Worm (Caenorhabditis elegans) whole organism, midembryonic: ENCODE data around the gene hrpl-1.

Experiments
- T22C8.4 ChIP-seq: fragments of 200-800 bp; sonication (Bioruptor generic); IDR thresholded peaks from 2 replicates; pipeline ENCODE4 v1.3.6; 2022; ENCODE audit warnings: missing genetic modification characterization, missing compliant biosample characterization
- cog-1 ChIP-seq: sonication (generic microtip); optimal IDR thresholded peaks from 2 replicates; lab custom pipeline; 2016; ENCODE audit warnings: missing genetic modification characterization, missing compliant biosample characterization
- flt-1 ChIP-seq: fragments of 200-800 bp; sonication (Bioruptor generic); IDR thresholded peaks from 2 replicates; pipeline ENCODE4 v1.3.6; 2022; ENCODE audit warnings: missing genetic modification characterization, missing compliant biosample characterization
- klf-2 ChIP-seq: fragments of 200-800 bp; sonication (Bioruptor generic); conservative IDR thresholded peaks from 2 replicates; pipeline ENCODE4 v1.3.6; 2022; ENCODE audit warnings: missing genetic modification reagents, missing genetic modification characterization, missing compliant biosample characterization
- med-1 ChIP-seq: sonication (generic microtip); optimal IDR thresholded peaks from 2 replicates; lab custom pipeline; 2017; ENCODE audit warnings: missing genetic modification characterization, mild to moderate bottlenecking, missing compliant biosample characterization, antibody characterized with exemption, missing genetic modification reagents; ENCODE audit not compliant: insufficient read depth
- ref-1 ChIP-seq: fragments of 200-800 bp; sonication (Bioruptor generic); conservative IDR thresholded peaks from 2 replicates; pipeline ENCODE4 v1.3.6; 2022; ENCODE audit warnings: missing genetic modification reagents, missing genetic modification characterization, missing compliant biosample characterization
- tab-1 ChIP-seq: fragments of 200-800 bp; sonication (Bioruptor generic); IDR thresholded peaks from 2 replicates; pipeline ENCODE4 v1.3.6; 2022; ENCODE audit warnings: missing genetic modification characterization, missing compliant biosample characterization
- ztf-23 ChIP-seq: fragments of 200-800 bp; sonication (Bioruptor generic); IDR thresholded peaks from 2 replicates; pipeline ENCODE4 v1.3.6; 2022; ENCODE audit warnings: missing genetic modification reagents, missing genetic modification characterization, missing compliant biosample characterization
- ztf-29 ChIP-seq: fragments of 200-800 bp; sonication (Bioruptor generic); IDR thresholded peaks from 2 replicates; pipeline ENCODE4 v1.3.6; 2022; ENCODE audit warnings: missing genetic modification reagents, missing genetic modification characterization, missing compliant biosample characterization

hrpl-1 gene

DNA sequence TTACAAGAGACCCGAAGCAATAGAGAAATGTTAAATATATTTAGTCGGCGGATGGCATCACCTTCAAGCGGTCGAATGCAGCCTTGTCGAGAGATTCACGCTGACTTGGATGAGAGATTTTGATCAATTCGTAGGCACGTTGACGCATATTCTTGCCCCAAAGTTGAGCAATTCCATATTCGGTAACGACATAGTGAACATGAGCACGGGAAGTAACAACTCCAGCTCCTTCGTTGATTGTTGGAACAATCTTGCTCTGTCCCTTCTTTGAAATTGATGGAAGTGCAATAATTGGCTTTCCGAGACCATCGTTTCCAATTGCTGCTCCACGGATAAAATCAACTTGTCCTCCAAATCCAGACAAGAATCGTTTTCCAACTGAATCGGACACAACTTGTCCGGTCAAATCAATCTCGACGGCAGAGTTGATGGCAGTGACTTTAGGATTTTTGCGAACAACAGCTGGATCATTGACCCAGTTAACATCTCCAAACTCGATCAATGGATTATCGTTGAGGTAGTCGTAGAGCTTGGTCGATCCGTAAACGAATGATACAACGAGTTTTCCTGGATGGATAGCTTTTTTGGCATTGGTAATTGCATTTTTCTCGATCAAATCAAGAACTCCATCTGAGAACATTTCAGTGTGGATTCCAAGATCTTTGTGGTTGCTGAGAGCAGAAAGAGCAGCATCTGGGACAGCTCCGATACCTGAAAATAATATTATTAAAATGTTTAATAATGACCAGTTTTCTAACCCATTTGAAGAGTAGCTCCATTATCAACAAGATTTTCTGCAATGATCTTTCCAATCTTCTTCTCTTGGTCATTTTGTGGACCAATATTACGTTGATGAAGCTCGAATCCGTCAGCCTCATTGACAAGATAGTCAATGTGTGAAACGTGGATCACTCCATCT is 9.6 kb upstream of the hrpl-1 start:
- no peak for TF ChIP-seq flt-1 (GFP tag; lab: Robert Waterston, UW)
- TF ChIP-seq tab-1 (GFP tag; lab: Robert Waterston, UW): no peak
- no peak for TF ChIP-seq klf-2
- TF ChIP-seq med-1 (GFP tag; lab: Kevin White, UChicago): no peak
- TF ChIP-seq T22C8.4 (GFP tag; lab: Robert Waterston, UW): no peak
- no peak for TF ChIP-seq ztf-29 (GFP tag; lab: Robert Waterston, UW)
- no peak for TF ChIP-seq cog-1
- no peak for TF ChIP-seq ref-1 (GFP tag; lab: Robert Waterston, UW)
- TF ChIP-seq ztf-23 (GFP tag; lab: Robert Waterston, UW): no peak

DNA sequence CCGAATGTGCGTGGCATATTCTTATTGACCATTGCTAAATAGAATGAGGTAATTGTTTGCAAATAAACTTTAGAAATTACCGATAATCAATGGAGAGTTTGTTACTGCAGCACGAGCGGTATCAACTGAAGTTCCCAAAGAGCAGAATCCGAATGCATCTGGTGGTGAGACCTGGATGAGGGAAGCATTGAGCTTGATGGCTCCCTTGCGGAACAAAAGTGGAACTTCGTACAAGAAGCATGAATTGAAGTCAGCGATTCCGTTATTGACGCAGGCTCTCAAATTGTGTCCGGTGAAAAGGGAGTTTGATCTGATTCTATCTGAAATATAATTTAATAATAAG is 9.0 kb upstream of the hrpl-1 start:
- no peak for TF ChIP-seq ztf-23 (GFP tag; lab: Robert Waterston, UW)
- TF ChIP-seq ztf-29 (GFP tag; lab: Robert Waterston, UW): no peak
- TF ChIP-seq cog-1: no peak
- no peak for TF ChIP-seq T22C8.4 (GFP tag; lab: Robert Waterston, UW)
- no peak for TF ChIP-seq flt-1 (GFP tag; lab: Robert Waterston, UW)
- TF ChIP-seq ref-1 (GFP tag; lab: Robert Waterston, UW): no peak
- TF ChIP-seq tab-1 (GFP tag; lab: Robert Waterston, UW): no peak
- no peak for TF ChIP-seq med-1 (GFP tag; lab: Kevin White, UChicago)
- TF ChIP-seq klf-2: no peak

DNA sequence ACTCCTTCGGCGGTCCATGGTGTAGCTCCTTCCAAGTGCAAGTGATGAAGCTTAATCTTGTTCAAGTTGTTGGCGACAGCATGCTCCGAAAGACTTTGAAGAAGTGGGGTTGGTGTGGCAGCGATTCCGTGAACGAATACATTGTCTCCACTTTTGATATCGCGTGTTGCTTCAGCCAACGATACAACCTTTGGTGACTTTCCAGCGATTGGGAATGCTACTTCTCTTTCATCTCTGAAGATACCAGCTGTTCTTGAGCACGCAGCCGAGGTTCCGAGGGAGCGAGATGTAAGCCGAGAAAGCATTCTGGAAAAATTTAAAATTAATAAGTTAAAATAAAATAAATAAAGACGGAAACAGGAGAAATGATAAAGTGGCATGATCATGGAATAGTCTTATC is 8.4 kb upstream of the hrpl-1 start, which contains the start of gene acer-1:
Gene acer-1 (minus strand): TSS at position 306 of the 400 bp plus-strand sequence.
- no peak for TF ChIP-seq flt-1 (GFP tag; lab: Robert Waterston, UW)
- no peak for TF ChIP-seq klf-2
- TF ChIP-seq cog-1: no peak
- TF ChIP-seq tab-1 (GFP tag; lab: Robert Waterston, UW): no peak
- no peak for TF ChIP-seq T22C8.4 (GFP tag; lab: Robert Waterston, UW)
- no peak for TF ChIP-seq ztf-23 (GFP tag; lab: Robert Waterston, UW)
- no peak for TF ChIP-seq ztf-29 (GFP tag; lab: Robert Waterston, UW)
- TF ChIP-seq med-1 (GFP tag; lab: Kevin White, UChicago): no peak
- TF ChIP-seq ref-1 (GFP tag; lab: Robert Waterston, UW): no peak

DNA sequence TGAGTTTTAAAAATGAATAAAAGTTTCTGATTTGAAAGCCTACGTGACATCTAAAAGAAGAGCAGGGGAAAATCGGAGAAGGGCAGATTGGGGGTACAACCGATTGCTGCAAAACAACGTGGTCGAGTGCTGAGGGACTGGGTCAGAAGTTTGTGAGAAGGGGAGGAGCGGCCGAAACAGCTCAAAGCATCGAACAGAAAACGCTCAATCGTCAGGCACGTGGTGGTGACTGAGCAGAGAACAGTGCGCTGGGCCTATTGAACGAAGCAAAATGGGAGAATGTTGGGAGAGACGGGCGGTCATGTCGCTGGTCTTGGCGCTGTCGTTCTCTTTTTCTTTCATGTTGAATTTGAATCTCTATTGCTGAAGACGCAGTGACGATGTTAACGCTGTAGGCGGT is 7.4 kb upstream of the hrpl-1 start:
- TF ChIP-seq ztf-29 (GFP tag; lab: Robert Waterston, UW) (no peak), klf-2 (no peak), cog-1 (no peak), med-1 (GFP tag; lab: Kevin White, UChicago) (no peak), ref-1 (GFP tag; lab: Robert Waterston, UW) (no peak), T22C8.4 (GFP tag; lab: Robert Waterston, UW) (no peak)

DNA sequence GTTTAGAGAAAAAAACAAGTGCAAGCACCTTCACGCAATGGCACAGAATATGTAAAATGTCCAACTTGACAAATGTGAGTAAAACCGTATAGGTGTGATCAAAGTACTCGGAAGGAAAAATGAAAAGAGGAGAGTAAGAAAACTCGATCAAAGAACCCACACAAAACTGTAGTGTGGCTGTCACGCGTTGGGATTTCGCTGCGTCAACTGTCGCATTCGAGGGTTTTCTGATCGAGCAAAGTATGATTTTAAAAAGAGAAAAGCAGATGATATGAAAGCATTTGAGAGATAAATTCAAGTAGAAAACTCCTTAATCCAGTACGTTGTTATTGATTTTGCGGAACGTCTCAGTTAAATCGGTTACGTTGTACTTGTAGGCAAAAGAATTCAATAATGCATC is 6.7 kb upstream of the hrpl-1 start:
- no peak for TF ChIP-seq ztf-23 (GFP tag; lab: Robert Waterston, UW)
- TF ChIP-seq ztf-29 (GFP tag; lab: Robert Waterston, UW): no peak

DNA sequence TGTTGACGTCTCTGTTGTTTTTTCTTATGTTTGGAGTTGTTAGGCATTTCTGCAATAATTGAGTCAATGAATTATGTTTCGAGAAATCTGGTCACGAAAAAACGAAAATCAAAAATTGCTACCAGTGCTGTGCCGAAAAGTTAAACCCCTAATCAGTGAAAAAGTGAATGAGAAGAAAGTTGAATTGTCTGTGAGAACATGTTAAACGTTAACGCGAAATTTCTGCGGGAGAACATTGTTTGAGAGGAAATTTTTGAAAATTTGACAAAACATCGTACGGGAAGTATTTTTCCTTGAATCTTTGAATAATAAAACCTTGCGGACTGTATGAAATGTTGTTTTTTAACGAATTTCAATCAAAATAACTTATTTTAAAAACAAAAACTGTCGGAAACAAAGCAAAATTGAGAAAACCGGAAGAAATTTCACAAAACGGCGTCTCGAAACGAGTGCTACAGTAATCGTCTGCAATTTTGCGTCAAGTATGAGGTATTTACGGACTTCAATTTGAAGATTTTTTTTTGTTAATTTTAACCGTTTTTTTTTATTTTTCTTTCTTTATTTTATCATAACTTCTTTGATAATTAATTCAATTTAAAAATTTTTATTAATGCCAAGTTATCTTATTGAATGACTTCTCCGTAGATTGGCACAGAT is 4.8 kb upstream of the hrpl-1 start, which contains the start of gene adal-1:
Gene adal-1 (minus strand): TSS at position 51 of the 657 bp plus-strand sequence.
- TF ChIP-seq ztf-29 (GFP tag; lab: Robert Waterston, UW) (no peak), klf-2 (no peak), cog-1 (no peak), T22C8.4 (GFP tag; lab: Robert Waterston, UW) (no peak), flt-1 (GFP tag; lab: Robert Waterston, UW) (no peak), med-1 (GFP tag; lab: Kevin White, UChicago) (no peak), tab-1 (GFP tag; lab: Robert Waterston, UW) (no peak), ztf-23 (GFP tag; lab: Robert Waterston, UW) (no peak), ref-1 (GFP tag; lab: Robert Waterston, UW) (no peak)

DNA sequence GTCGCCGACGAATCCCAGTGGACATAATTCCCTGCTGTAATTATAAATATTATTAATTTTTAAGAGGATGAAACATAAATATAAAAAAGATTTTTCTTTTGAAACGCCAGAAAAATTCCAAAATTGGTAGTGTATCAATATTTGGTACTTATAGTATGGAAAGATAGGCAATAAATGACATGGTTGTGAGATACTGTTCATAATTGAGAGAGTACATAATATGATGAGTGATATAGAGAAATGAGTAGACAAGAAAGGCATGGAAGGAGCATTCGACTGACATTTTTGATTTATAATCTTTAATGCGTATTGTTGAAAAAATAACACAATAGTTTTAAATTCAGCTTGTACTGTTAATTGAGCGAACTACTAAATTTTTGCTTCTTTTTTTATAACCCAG is 1.0 kb upstream of the hrpl-1 start, which contains the start of gene C44B7.11:
Gene C44B7.11 (minus strand): TSS at position 34 of the 400 bp plus-strand sequence.
- TF ChIP-seq klf-2 (no peak), ztf-29 (GFP tag; lab: Robert Waterston, UW) (no peak), med-1 (GFP tag; lab: Kevin White, UChicago) (no peak), flt-1 (GFP tag; lab: Robert Waterston, UW) (no peak)

DNA sequence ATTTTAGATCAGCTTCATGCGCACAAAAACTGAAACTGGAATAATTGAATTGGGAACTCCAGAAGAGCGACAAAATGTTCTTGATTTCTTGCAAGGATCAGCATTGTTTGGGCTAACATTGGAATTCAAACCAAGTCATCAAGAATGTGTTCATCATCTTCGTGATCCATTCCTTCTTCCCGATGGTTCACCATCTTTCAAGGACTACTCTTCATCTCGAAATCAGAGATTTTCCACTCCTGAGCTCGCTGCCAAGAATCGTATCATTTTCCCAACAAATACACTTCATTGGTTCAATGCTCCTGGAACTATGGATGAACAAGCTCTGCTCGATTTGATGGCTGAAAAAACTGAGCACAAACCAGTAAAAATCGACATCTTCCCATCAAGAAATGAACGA is 2.2 kb downstream of the hrpl-1 start:
- TF ChIP-seq ztf-23 (GFP tag; lab: Robert Waterston, UW): no peak
- no peak for TF ChIP-seq ztf-29 (GFP tag; lab: Robert Waterston, UW)
- TF ChIP-seq med-1 (GFP tag; lab: Kevin White, UChicago): no peak
- no peak for TF ChIP-seq flt-1 (GFP tag; lab: Robert Waterston, UW)
- no peak for TF ChIP-seq T22C8.4 (GFP tag; lab: Robert Waterston, UW)
- no peak for TF ChIP-seq ref-1 (GFP tag; lab: Robert Waterston, UW)
- TF ChIP-seq cog-1: no peak
- no peak for TF ChIP-seq klf-2
- no peak for TF ChIP-seq tab-1 (GFP tag; lab: Robert Waterston, UW)

DNA sequence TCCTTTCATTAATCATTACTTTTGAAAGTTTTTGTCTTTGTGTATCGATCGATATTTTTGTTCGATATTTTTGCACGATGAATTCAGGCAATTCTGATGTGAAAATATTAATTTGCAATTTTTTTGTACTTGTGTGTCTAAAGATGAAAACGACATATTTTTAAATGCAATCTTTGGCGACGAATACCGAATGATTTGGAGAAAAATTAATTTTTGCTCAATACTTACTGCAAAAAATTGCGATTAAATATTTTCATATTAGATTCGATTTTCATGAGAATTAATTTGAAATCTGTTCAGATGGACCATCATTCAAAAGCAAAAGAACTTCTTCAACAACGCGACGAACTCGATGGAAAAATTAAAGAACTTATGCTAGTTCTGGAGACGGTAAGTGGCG is 3.3 kb downstream of the hrpl-1 start, which contains the start of gene psmd-9:
Gene psmd-9 (plus strand): TSS at position 301 of the 400 bp plus-strand sequence.
- TF ChIP-seq tab-1 (GFP tag; lab: Robert Waterston, UW) (no peak), cog-1 (no peak), klf-2 (no peak), flt-1 (GFP tag; lab: Robert Waterston, UW) (no peak), T22C8.4 (GFP tag; lab: Robert Waterston, UW) (no peak), med-1 (GFP tag; lab: Kevin White, UChicago) (no peak), ztf-29 (GFP tag; lab: Robert Waterston, UW) (no peak), ztf-23 (GFP tag; lab: Robert Waterston, UW) (no peak), ref-1 (GFP tag; lab: Robert Waterston, UW) (no peak)
